Fruit fly (Drosophila melanogaster) whole organism, prepupa: ENCODE results near the gene CG6418.
A peak's percentile ranks its signal among the peaks of the same experiment; 100 is the strongest.

Experiments used
- Blimp-1 ChIP-seq: fragments of 200-800 bp; sonication (Bioruptor generic); optimal IDR thresholded peaks from 3 replicates; lab custom pipeline; 2017; ENCODE audit warnings: missing biosample characterization, missing genetic modification characterization, mild to moderate bottlenecking, moderate library complexity, missing genetic modification reagents
- CG10631 ChIP-seq: fragments of 200-800 bp; sonication (Bioruptor generic); optimal IDR thresholded peaks from 2 replicates; lab custom pipeline; 2016; ENCODE audit warnings: missing biosample characterization, missing genetic modification characterization
- CG10669 ChIP-seq: fragments of 200-800 bp; sonication (Bioruptor generic); optimal IDR thresholded peaks from 3 replicates; lab custom pipeline; 2018; ENCODE audit warnings: missing biosample characterization, mild to moderate bottlenecking, missing genetic modification characterization, moderate library complexity
- CG11294 ChIP-seq: fragments of 200-800 bp; sonication (Bioruptor generic); IDR thresholded peaks from 2 replicates; pipeline ENCODE4 v1.3.6; 2022; ENCODE audit warnings: missing biosample characterization, missing genetic modification characterization
- CG3032 ChIP-seq: fragments of 200-800 bp; optimal IDR thresholded peaks from 2 replicates; lab custom pipeline; 2019; ENCODE audit warnings: missing biosample characterization, mild to moderate bottlenecking, missing genetic modification characterization, moderate library complexity
- CG32006 ChIP-seq: fragments of 200-800 bp; sonication (Bioruptor generic); optimal IDR thresholded peaks from 3 replicates; lab custom pipeline; 2017; ENCODE audit warnings: missing biosample characterization, mild to moderate bottlenecking, missing genetic modification characterization
- CG34406 ChIP-seq: fragments of 200-800 bp; sonication (Bioruptor generic); optimal IDR thresholded peaks from 3 replicates; lab custom pipeline; 2016; ENCODE audit warnings: missing biosample characterization, missing genetic modification characterization
- CG3919 ChIP-seq: fragments of 200-800 bp; sonication (Bioruptor generic); optimal IDR thresholded peaks from 3 replicates; lab custom pipeline; 2016; ENCODE audit warnings: missing biosample characterization, missing genetic modification characterization
- CG4318 ChIP-seq: fragments of 200-800 bp; sonication (Bioruptor generic); optimal IDR thresholded peaks from 3 replicates; lab custom pipeline; 2017; ENCODE audit warnings: missing biosample characterization, mild to moderate bottlenecking, missing genetic modification characterization
- CG6163 ChIP-seq: fragments of 200-800 bp; sonication (Bioruptor generic); IDR thresholded peaks from 3 replicates; pipeline ENCODE4 v1.3.6; 2022; ENCODE audit warnings: missing biosample characterization, missing genetic modification characterization
- CG6808 ChIP-seq: fragments of 200-800 bp; sonication (Bioruptor generic); optimal IDR thresholded peaks from 3 replicates; lab custom pipeline; 2017; ENCODE audit warnings: missing biosample characterization, missing genetic modification characterization, mild to moderate bottlenecking, moderate library complexity, missing genetic modification reagents
- CG6854 ChIP-seq: fragments of 200-800 bp; sonication (Bioruptor generic); optimal IDR thresholded peaks from 2 replicates; lab custom pipeline; 2017; ENCODE audit warnings: missing biosample characterization, mild to moderate bottlenecking, missing genetic modification characterization
- CG7368 ChIP-seq: fragments of 200-800 bp; sonication (Bioruptor generic); optimal IDR thresholded peaks from 3 replicates; lab custom pipeline; 2016; ENCODE audit warnings: missing biosample characterization, missing genetic modification characterization
- CG8119 ChIP-seq: fragments of 200-800 bp; sonication (Bioruptor generic); IDR thresholded peaks from 3 replicates; pipeline ENCODE4 v1.3.6; 2022; ENCODE audit warnings: missing biosample characterization, missing genetic modification characterization
- CG8632 ChIP-seq: fragments of 200-800 bp; sonication (Bioruptor generic); optimal IDR thresholded peaks from 3 replicates; lab custom pipeline; 2016; ENCODE audit warnings: missing biosample characterization, missing genetic modification characterization
- Eip75B ChIP-seq: fragments of 200-800 bp; sonication (Bioruptor generic); optimal IDR thresholded peaks from 3 replicates; lab custom pipeline; 2016; ENCODE audit warnings: missing biosample characterization, missing genetic modification characterization
- Eip78C ChIP-seq: fragments of 200-800 bp; sonication (Bioruptor generic); peaks from one replicate; lab custom pipeline; 2016; ENCODE audit warnings: missing biosample characterization, missing genetic modification characterization
- Eip93F ChIP-seq: fragments of 200-800 bp; sonication (Bioruptor generic); optimal IDR thresholded peaks from 2 replicates; lab custom pipeline; 2016; ENCODE audit warnings: missing biosample characterization, mild to moderate bottlenecking, missing genetic modification characterization
- Ets96B ChIP-seq: fragments of 200-800 bp; optimal IDR thresholded peaks from 2 replicates; lab custom pipeline; 2019; ENCODE audit warnings: missing biosample characterization, mild to moderate bottlenecking, missing genetic modification characterization, moderate library complexity
- Gug ChIP-seq: fragments of 200-800 bp; sonication (Bioruptor generic); IDR thresholded peaks from 2 replicates; pipeline ENCODE4 v1.3.6; 2022; ENCODE audit warnings: missing biosample characterization, missing genetic modification characterization
- Hr38 ChIP-seq: sonication (Bioruptor generic); optimal IDR thresholded peaks from 2 replicates; lab custom pipeline; 2016; ENCODE audit warnings: missing biosample characterization, missing genetic modification characterization
- Hr39 ChIP-seq: fragments of 200-800 bp; sonication (Bioruptor generic); optimal IDR thresholded peaks from 2 replicates; lab custom pipeline; 2016; ENCODE audit warnings: missing biosample characterization, missing genetic modification characterization
- Hr4 ChIP-seq: fragments of 200-800 bp; sonication (Bioruptor generic); optimal IDR thresholded peaks from 3 replicates; lab custom pipeline; 2016; ENCODE audit warnings: missing biosample characterization, missing genetic modification characterization
- Lpt ChIP-seq: fragments of 200-800 bp; sonication (Bioruptor generic); optimal IDR thresholded peaks from 3 replicates; lab custom pipeline; 2016; ENCODE audit warnings: missing biosample characterization, missing genetic modification characterization
- OdsH ChIP-seq: fragments of 200-800 bp; sonication (Bioruptor generic); optimal IDR thresholded peaks from 3 replicates; lab custom pipeline; 2016; ENCODE audit warnings: missing biosample characterization, missing genetic modification characterization
- Smox ChIP-seq: fragments of 200-800 bp; sonication (Bioruptor generic); optimal IDR thresholded peaks from 3 replicates; lab custom pipeline; 2016; ENCODE audit warnings: missing biosample characterization, missing genetic modification characterization
- Sox102F ChIP-seq: fragments of 200-800 bp; sonication (Bioruptor generic); optimal IDR thresholded peaks from 2 replicates; lab custom pipeline; 2016; ENCODE audit warnings: missing biosample characterization, mild to moderate bottlenecking, missing genetic modification characterization
- achi ChIP-seq: fragments of 200-800 bp; sonication (Bioruptor generic); optimal IDR thresholded peaks from 3 replicates; lab custom pipeline; 2016; ENCODE audit warnings: missing biosample characterization, missing genetic modification characterization
- acj6 ChIP-seq: fragments of 200-800 bp; sonication (Bioruptor generic); optimal IDR thresholded peaks from 3 replicates; lab custom pipeline; 2016; ENCODE audit warnings: missing biosample characterization, missing genetic modification characterization
- dac ChIP-seq: fragments of 200-800 bp; sonication (Bioruptor generic); optimal IDR thresholded peaks from 2 replicates; lab custom pipeline; 2017; ENCODE audit warnings: missing biosample characterization, mild to moderate bottlenecking, missing genetic modification characterization
- dsx ChIP-seq: fragments of 200-800 bp; optimal IDR thresholded peaks from 3 replicates; lab custom pipeline; 2019; ENCODE audit warnings: missing biosample characterization, mild to moderate bottlenecking, missing genetic modification characterization, moderate library complexity; ENCODE audit not compliant: poor library complexity, severe bottlenecking
- esn ChIP-seq: fragments of 200-800 bp; sonication (Bioruptor generic); optimal IDR thresholded peaks from 2 replicates; lab custom pipeline; 2016; ENCODE audit warnings: missing biosample characterization, mild to moderate bottlenecking, missing genetic modification characterization, moderate library complexity
- fd85E ChIP-seq: fragments of 200-800 bp; sonication (Bioruptor generic); optimal IDR thresholded peaks from 3 replicates; lab custom pipeline; 2016; ENCODE audit warnings: missing biosample characterization, missing genetic modification characterization
- lz ChIP-seq: fragments of 200-800 bp; sonication (Bioruptor generic); optimal IDR thresholded peaks from 3 replicates; lab custom pipeline; 2016; ENCODE audit warnings: missing biosample characterization, missing genetic modification characterization
- salr ChIP-seq, 2 experiments: fragments of 200-800 bp; sonication (Bioruptor generic); optimal IDR thresholded peaks; 3 replicates each; lab custom pipeline; 2016 to 2018; ENCODE audit warnings: missing biosample characterization in 2 of 2, missing genetic modification characterization in 2 of 2, mild to moderate bottlenecking in 1 of 2
- spab ChIP-seq: fragments of 200-800 bp; sonication (Bioruptor generic); optimal IDR thresholded peaks from 2 replicates; lab custom pipeline; 2017; ENCODE audit warnings: missing biosample characterization, mild to moderate bottlenecking, missing genetic modification characterization, missing genetic modification reagents
- ss ChIP-seq, 2 experiments: fragments of 200-800 bp; sonication (Bioruptor generic); optimal IDR thresholded peaks; 2 replicates in 1 of 2; 3 replicates in 1 of 2; lab custom pipeline; 2017 to 2018; ENCODE audit warnings: mild to moderate bottlenecking in 2 of 2, missing biosample characterization in 2 of 2, missing genetic modification characterization in 2 of 2, moderate library complexity in 1 of 2
- topi ChIP-seq: fragments of 200-800 bp; sonication (Bioruptor generic); optimal IDR thresholded peaks from 3 replicates; lab custom pipeline; 2016; ENCODE audit warnings: missing biosample characterization, missing genetic modification characterization
- vri ChIP-seq: fragments of 200-800 bp; sonication (Bioruptor generic); optimal IDR thresholded peaks from 3 replicates; lab custom pipeline; 2016; ENCODE audit warnings: missing biosample characterization, mild to moderate bottlenecking, missing genetic modification characterization

The CG6418 gene

dm6 chr3L:10913214-10913613 is 34.4 kb upstream of the CG6418 start (continued):
- peak; percentile 67 for TF ChIP-seq CG10631 (GFP tag; lab: Kevin White, UChicago)
- TF ChIP-seq spab (GFP tag; lab: Kevin White, UChicago): peak; percentile 50
- TF ChIP-seq CG7368: no peak
- TF ChIP-seq CG3919 (GFP tag; lab: Kevin White, UChicago): peak; percentile 48
- TF ChIP-seq dsx: peak; percentile 58
- TF ChIP-seq Blimp-1 (GFP tag; lab: Kevin White, UChicago): no peak
- TF ChIP-seq CG8632 (GFP tag; lab: Kevin White, UChicago): peak; percentile 41
- peak; percentile 72 for TF ChIP-seq CG11294 (GFP tag; lab: Robert Waterston, UW)
- TF ChIP-seq Hr4 (GFP tag; lab: Kevin White, UChicago): peak; percentile 84
- no peak for TF ChIP-seq fd85E (GFP tag; lab: Kevin White, UChicago)
- TF ChIP-seq CG32006 (GFP tag; lab: Kevin White, UChicago): peak; percentile 84
- peak; percentile 81 for TF ChIP-seq CG4318 (GFP tag; lab: Kevin White, UChicago)
- no peak for TF ChIP-seq Hr38 (GFP tag; lab: Kevin White, UChicago)
- TF ChIP-seq CG6163 (GFP tag; lab: Robert Waterston, UW): peak; percentile 90
- TF ChIP-seq Eip93F (GFP tag; lab: Kevin White, UChicago): no peak
- TF ChIP-seq Sox102F (GFP tag; lab: Kevin White, UChicago): peak; percentile 44
- peak; percentile 17 to 53 for TF ChIP-seq ss (GFP tag; optimal IDR thresholded peaks at IDR 0.05; lab: Kevin White, UChicago)
- TF ChIP-seq Hr39 (GFP tag; lab: Kevin White, UChicago): peak; percentile 51
- TF ChIP-seq CG34406 (GFP tag; lab: Kevin White, UChicago): peak; percentile 42
- peak; percentile 12 to 51 for TF ChIP-seq salr (GFP tag; optimal IDR thresholded peaks at IDR 0.05; lab: Kevin White, UChicago)
- TF ChIP-seq achi (GFP tag; lab: Kevin White, UChicago): peak; percentile 63
- TF ChIP-seq CG10669 (GFP tag; lab: Kevin White, UChicago): peak; percentile 55
- TF ChIP-seq CG3032 (tag; lab: Kevin White, UChicago): peak; percentile 67

dm6 chr3L:10909612-10910011 is 30.8 kb upstream of the CG6418 start:
- TF ChIP-seq Gug (GFP tag; lab: Robert Waterston, UW) (no peak), Smox (GFP tag; lab: Kevin White, UChicago) (no peak), CG8119 (peak; percentile 44; the same call in 1 of the 3 replicates), CG32006 (GFP tag; lab: Kevin White, UChicago) (peak; percentile 28), Eip78C (GFP tag; lab: Kevin White, UChicago) (peak; percentile 55), CG6163 (GFP tag; lab: Robert Waterston, UW) (peak; percentile 58), CG10631 (GFP tag; lab: Kevin White, UChicago) (peak; percentile 40), CG11294 (GFP tag; lab: Robert Waterston, UW) (no peak)

dm6 chr3L:10904770-10905169 is 25.9 kb upstream of the CG6418 start:
- peak; percentile 9 for TF ChIP-seq esn (GFP tag; lab: Kevin White, UChicago)
- peak; percentile 70; the same call in 2 of the 3 replicates for TF ChIP-seq CG6163 (GFP tag; lab: Robert Waterston, UW)
- TF ChIP-seq topi (GFP tag; lab: Kevin White, UChicago): no peak
- peak; percentile 46 for TF ChIP-seq CG10631 (GFP tag; lab: Kevin White, UChicago)
- no peak for TF ChIP-seq lz
- peak; percentile 49 for TF ChIP-seq CG3919 (GFP tag; lab: Kevin White, UChicago)
- peak; percentile 16 for TF ChIP-seq OdsH (GFP tag; lab: Kevin White, UChicago)
- TF ChIP-seq Ets96B (tag; lab: Kevin White, UChicago): peak; percentile 40
- peak; percentile 24 for TF ChIP-seq CG6808
- TF ChIP-seq Lpt (GFP tag; lab: Kevin White, UChicago): peak; percentile 12
- peak; percentile 11 for TF ChIP-seq Eip75B (GFP tag; lab: Kevin White, UChicago)
- peak; percentile 36 for TF ChIP-seq CG32006 (GFP tag; lab: Kevin White, UChicago)
- TF ChIP-seq Eip78C (GFP tag; lab: Kevin White, UChicago): peak; percentile 57
- no peak for TF ChIP-seq CG6854 (GFP tag; lab: Kevin White, UChicago)
- TF ChIP-seq vri (GFP tag; lab: Kevin White, UChicago): no peak
- TF ChIP-seq CG3032 (tag; lab: Kevin White, UChicago): peak; percentile 40
- peak; percentile 26 for TF ChIP-seq spab (GFP tag; lab: Kevin White, UChicago)
- TF ChIP-seq CG10669 (GFP tag; lab: Kevin White, UChicago): peak; percentile 41
- TF ChIP-seq acj6: peak; percentile 2
- TF ChIP-seq dac (GFP tag; lab: Kevin White, UChicago): no peak
